Worm (Caenorhabditis elegans) whole organism, mixed stage, embryonic: ENCODE measurements around the gene timp-1.

Experiments used
- ces-1 ChIP-seq: fragments of 150-350 bp; optimal IDR thresholded peaks from 2 replicates; lab custom pipeline; 2014; ENCODE audit warnings: missing biosample characterization, missing genetic modification reagents, missing genetic modification characterization
- cnd-1 ChIP-seq: fragments of 200-800 bp; sonication (Bioruptor generic); optimal IDR thresholded peaks from 2 replicates; lab custom pipeline; 2018; ENCODE audit warnings: mild to moderate bottlenecking, missing genetic modification characterization, missing compliant biosample characterization
- elt-3 ChIP-seq: fragments of 150-350 bp; optimal IDR thresholded peaks from 2 replicates; lab custom pipeline; 2014; ENCODE audit warnings: missing biosample characterization, missing genetic modification characterization
- hlh-1 ChIP-seq: fragments of 150-350 bp; optimal IDR thresholded peaks from 2 replicates; lab custom pipeline; 2014; ENCODE audit warnings: missing biosample characterization, missing genetic modification reagents, missing genetic modification characterization
- lin-13 ChIP-seq: fragments of 150-350 bp; optimal IDR thresholded peaks from 2 replicates; lab custom pipeline; 2014; ENCODE audit warnings: missing biosample characterization, missing genetic modification characterization
- mep-1 ChIP-seq: fragments of 150-350 bp; optimal IDR thresholded peaks from 2 replicates; lab custom pipeline; 2017; ENCODE audit warnings: missing biosample characterization, missing genetic modification reagents, missing genetic modification characterization, inconsistent platforms
- unc-62 ChIP-seq: fragments of 150-350 bp; optimal IDR thresholded peaks from 2 replicates; lab custom pipeline; 2014; ENCODE audit warnings: missing biosample characterization, missing genetic modification reagents, missing genetic modification characterization

- TF ChIP-seq elt-3 (tag; lab: Kevin White, UChicago) (no peak), hlh-1 (tag; lab: Kevin White, UChicago) (no peak), ces-1 (no peak), mep-1 (tag; lab: Kevin White, UChicago) (no peak), cnd-1 (no peak), lin-13 (tag; lab: Kevin White, UChicago) (no peak), unc-62 (GFP tag; lab: Kevin White, UChicago) (no peak)
These were observed 5.8 kb downstream of the timp-1 start for ce11 chrV:8212816-8213215.
